Fruit fly (Drosophila melanogaster): Measurements from ENCODE around the gene CG5886.

dm6 chr3R:25881915-25882314, 30.5 kb downstream of the CG5886 start, which contains the start of gene SppL:
- TF ChIP-seq EcR (GFP tag; optimal IDR thresholded peaks at IDR 0.05) = no peak
- TF ChIP-seq Pif1A (GFP tag; optimal IDR thresholded peaks at IDR 0.05) = no peak
- TF ChIP-seq CG14655 (GFP tag; optimal IDR thresholded peaks at IDR 0.05) = no peak
- TF ChIP-seq gl (tag; optimal IDR thresholded peaks at IDR 0.05) = no peak
- TF ChIP-seq CG13204 (GFP tag; optimal IDR thresholded peaks at IDR 0.05) = no peak
- TF ChIP-seq CG15710 (tag; optimal IDR thresholded peaks at IDR 0.05) = no peak
- TF ChIP-seq CG8159 (tag; optimal IDR thresholded peaks at IDR 0.05) = no peak
- no peak for TF ChIP-seq Snoo (tag; optimal IDR thresholded peaks at IDR 0.05)
- TF ChIP-seq CG17806 (tag; optimal IDR thresholded peaks at IDR 0.05) = no peak
- no peak for TF ChIP-seq rn (GFP tag; IDR thresholded peaks at IDR 0.05)

All from whole organism, pupa.